Fruit fly (Drosophila melanogaster): ENCODE measurements around the gene Akap200.

DNA sequence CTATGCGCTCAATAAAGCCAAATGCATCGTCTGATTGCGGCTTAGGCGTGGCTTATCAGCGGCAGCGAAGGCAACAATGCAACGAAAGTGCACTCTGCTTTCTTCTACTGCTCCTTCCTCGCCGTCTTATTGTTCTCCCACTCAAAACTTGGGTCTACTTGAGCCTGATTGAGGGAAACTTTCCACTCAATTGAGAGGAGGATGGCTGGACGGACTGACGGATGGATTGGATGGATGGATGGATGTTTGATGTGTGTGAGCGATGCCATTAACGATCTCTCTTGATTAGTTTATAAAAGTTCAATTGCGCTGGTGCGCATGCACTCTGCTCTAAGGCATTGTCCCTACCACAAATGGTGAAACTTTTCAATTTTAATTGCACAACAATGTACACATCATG is 7.6 kb downstream of the Akap200 start:
- no peak for TF ChIP-seq topi (GFP tag; optimal IDR thresholded peaks at IDR 0.05)
- TF ChIP-seq Ets21C (GFP tag; optimal IDR thresholded peaks at IDR 0.05): no peak

Data from whole organism, prepupa.